Worm (Caenorhabditis elegans) whole organism, midembryonic: Measurements from ENCODE around the gene sql-1.

Source experiments
- T22C8.4 ChIP-seq: fragments of 200-800 bp; sonication (Bioruptor generic); IDR thresholded peaks from 2 replicates; pipeline ENCODE4 v1.3.6; 2022; ENCODE audit warnings: missing genetic modification characterization, missing compliant biosample characterization
- cog-1 ChIP-seq: sonication (generic microtip); optimal IDR thresholded peaks from 2 replicates; lab custom pipeline; 2016; ENCODE audit warnings: missing genetic modification characterization, missing compliant biosample characterization
- flt-1 ChIP-seq: fragments of 200-800 bp; sonication (Bioruptor generic); IDR thresholded peaks from 2 replicates; pipeline ENCODE4 v1.3.6; 2022; ENCODE audit warnings: missing genetic modification characterization, missing compliant biosample characterization
- klf-2 ChIP-seq: fragments of 200-800 bp; sonication (Bioruptor generic); conservative IDR thresholded peaks from 2 replicates; pipeline ENCODE4 v1.3.6; 2022; ENCODE audit warnings: missing genetic modification reagents, missing genetic modification characterization, missing compliant biosample characterization
- med-1 ChIP-seq: sonication (generic microtip); optimal IDR thresholded peaks from 2 replicates; lab custom pipeline; 2017; ENCODE audit warnings: missing genetic modification characterization, mild to moderate bottlenecking, missing compliant biosample characterization, antibody characterized with exemption, missing genetic modification reagents; ENCODE audit not compliant: insufficient read depth
- ref-1 ChIP-seq: fragments of 200-800 bp; sonication (Bioruptor generic); conservative IDR thresholded peaks from 2 replicates; pipeline ENCODE4 v1.3.6; 2022; ENCODE audit warnings: missing genetic modification reagents, missing genetic modification characterization, missing compliant biosample characterization
- tab-1 ChIP-seq: fragments of 200-800 bp; sonication (Bioruptor generic); IDR thresholded peaks from 2 replicates; pipeline ENCODE4 v1.3.6; 2022; ENCODE audit warnings: missing genetic modification characterization, missing compliant biosample characterization
- ztf-23 ChIP-seq: fragments of 200-800 bp; sonication (Bioruptor generic); IDR thresholded peaks from 2 replicates; pipeline ENCODE4 v1.3.6; 2022; ENCODE audit warnings: missing genetic modification reagents, missing genetic modification characterization, missing compliant biosample characterization
- ztf-29 ChIP-seq: fragments of 200-800 bp; sonication (Bioruptor generic); IDR thresholded peaks from 2 replicates; pipeline ENCODE4 v1.3.6; 2022; ENCODE audit warnings: missing genetic modification reagents, missing genetic modification characterization, missing compliant biosample characterization

The sql-1 gene

ce11 chrIII:12499245-12499644 lies at the start of gene sql-1:
TSS of gene sql-1 (plus strand) at chrIII:12499557.
- TF ChIP-seq klf-2 = no peak
- TF ChIP-seq T22C8.4 (GFP tag; lab: Robert Waterston, UW) = no peak
- TF ChIP-seq cog-1 (tag; lab: Kevin White, UChicago) = no peak
- TF ChIP-seq ztf-29 (GFP tag; lab: Robert Waterston, UW) = no peak
- no peak for TF ChIP-seq med-1 (GFP tag; lab: Kevin White, UChicago)
- no peak for TF ChIP-seq ztf-23 (GFP tag; lab: Robert Waterston, UW)
- no peak for TF ChIP-seq flt-1 (GFP tag; lab: Robert Waterston, UW)
- no peak for TF ChIP-seq tab-1
- no peak for TF ChIP-seq ref-1 (GFP tag; lab: Robert Waterston, UW)

ce11 chrIII:12453315-12453714 lies 46.0 kb upstream of the sql-1 start, which contains the start of gene ani-1:
TSS of gene ani-1 (minus strand) at chrIII:12453375.
- no peak for TF ChIP-seq ztf-29 (GFP tag; lab: Robert Waterston, UW)
- TF ChIP-seq T22C8.4 (GFP tag; lab: Robert Waterston, UW) = no peak
- no peak for TF ChIP-seq ref-1 (GFP tag; lab: Robert Waterston, UW)
- no peak for TF ChIP-seq med-1 (GFP tag; lab: Kevin White, UChicago)
- TF ChIP-seq klf-2 = no peak
- no peak for TF ChIP-seq tab-1
- no peak for TF ChIP-seq cog-1 (tag; lab: Kevin White, UChicago)
- TF ChIP-seq flt-1 (GFP tag; lab: Robert Waterston, UW) = no peak
- TF ChIP-seq ztf-23 (GFP tag; lab: Robert Waterston, UW) = no peak

DNA sequence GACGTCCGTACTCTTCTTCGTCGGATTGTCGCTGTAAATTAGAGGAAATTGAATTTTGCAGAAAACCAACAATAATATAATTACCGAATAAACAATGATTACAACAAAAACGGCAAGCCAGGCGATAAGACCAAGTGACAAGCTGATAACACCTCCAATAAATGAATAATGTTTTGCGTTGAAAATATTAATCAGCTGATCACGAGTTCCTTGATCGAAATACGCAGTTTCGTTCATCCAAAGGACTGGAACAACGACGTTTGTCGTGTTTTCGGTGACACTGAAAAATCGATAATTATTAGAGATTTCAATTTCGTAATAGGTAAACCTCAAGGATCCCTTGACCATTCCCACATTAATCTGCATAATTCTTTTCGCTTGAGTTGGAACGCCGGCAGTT lies 45.6 kb upstream of the sql-1 start:
- TF ChIP-seq T22C8.4 (GFP tag; lab: Robert Waterston, UW) = 0 out of 2 replicates have a peak, but pooled peaks have one; percentile 41
- no peak for TF ChIP-seq med-1 (GFP tag; lab: Kevin White, UChicago)

- TF ChIP-seq tab-1 = no peak
These were observed 43.5 kb upstream of the sql-1 start for ce11 chrIII:12455651-12456420.

DNA sequence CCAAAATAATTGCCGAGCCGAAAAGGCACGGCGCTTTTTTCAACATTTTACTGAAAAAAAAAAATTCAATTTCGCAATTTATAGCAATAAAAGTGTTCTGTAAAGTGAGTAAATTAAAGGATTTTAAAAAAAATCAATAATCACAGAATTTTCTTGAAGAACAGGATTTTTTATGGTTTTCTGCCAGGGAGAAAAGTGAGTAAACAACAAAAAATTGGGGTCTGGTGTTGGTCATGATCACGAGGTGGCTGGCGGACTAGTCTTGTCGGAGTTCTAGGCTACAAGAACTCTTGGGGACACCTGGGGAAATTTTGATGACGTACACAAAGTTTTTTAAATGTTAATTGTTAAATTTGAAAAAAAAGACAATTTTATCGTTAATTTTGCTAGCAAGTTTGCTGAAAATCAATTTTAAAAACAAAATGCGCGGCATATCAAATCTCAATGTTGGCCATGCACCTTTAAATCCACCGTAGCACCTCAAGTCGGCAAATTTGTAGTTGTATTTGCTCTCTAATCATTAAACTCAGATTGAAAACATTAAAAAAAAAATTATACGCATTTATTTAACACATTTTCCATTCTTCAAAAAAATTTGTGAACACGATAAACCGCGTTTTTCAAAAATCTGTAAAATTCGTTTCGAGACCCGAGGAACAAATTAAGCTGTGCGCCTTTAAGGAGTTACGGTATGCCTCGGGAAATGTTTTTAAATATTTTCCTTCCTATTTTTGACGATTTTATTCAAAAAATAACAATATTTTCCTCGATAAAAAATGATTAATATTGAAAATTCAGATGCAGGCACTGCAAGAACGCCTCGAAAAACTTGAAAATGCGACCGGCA lies 42.3 kb upstream of the sql-1 start, which contains the start of the genes scav-3 and Y49E10.21:
Gene scav-3, minus strand, starts transcription at position 50 of the 847 bp plus-strand sequence.
Gene Y49E10.21, plus strand, starts transcription at position 797 of the 847 bp plus-strand sequence.
- TF ChIP-seq T22C8.4 (GFP tag; lab: Robert Waterston, UW) (no peak), med-1 (GFP tag; lab: Kevin White, UChicago) (no peak), cog-1 (tag; lab: Kevin White, UChicago) (no peak), klf-2 (no peak), flt-1 (GFP tag; lab: Robert Waterston, UW) (no peak), tab-1 (no peak), ref-1 (GFP tag; lab: Robert Waterston, UW) (no peak), ztf-29 (GFP tag; lab: Robert Waterston, UW) (no peak), ztf-23 (GFP tag; lab: Robert Waterston, UW) (no peak)

- no peak for TF ChIP-seq cog-1 (tag; lab: Kevin White, UChicago)
- no peak for TF ChIP-seq ztf-29 (GFP tag; lab: Robert Waterston, UW)
- no peak for TF ChIP-seq ztf-23 (GFP tag; lab: Robert Waterston, UW)
- no peak for TF ChIP-seq klf-2
- TF ChIP-seq flt-1 (GFP tag; lab: Robert Waterston, UW) = no peak
- no peak for TF ChIP-seq T22C8.4 (GFP tag; lab: Robert Waterston, UW)
- no peak for TF ChIP-seq med-1 (GFP tag; lab: Kevin White, UChicago)
- TF ChIP-seq tab-1 = no peak
These were observed 40.4 kb upstream of the sql-1 start for ce11 chrIII:12458970-12459369.

ce11 chrIII:12466310-12466709 lies 33.0 kb upstream of the sql-1 start, which contains the start of gene pstk-1:
TSS of gene pstk-1 (plus strand) at chrIII:12466610.
- TF ChIP-seq ztf-23 (GFP tag; lab: Robert Waterston, UW) = no peak
- no peak for TF ChIP-seq klf-2

ce11 chrIII:12468869-12469268 lies 30.5 kb upstream of the sql-1 start, which contains the start of gene Y49E10.29:
TSS of gene Y49E10.29 (plus strand) at chrIII:12469169.
- no peak for TF ChIP-seq tab-1
- no peak for TF ChIP-seq ztf-23 (GFP tag; lab: Robert Waterston, UW)
- TF ChIP-seq ref-1 (GFP tag; lab: Robert Waterston, UW) = no peak
- TF ChIP-seq T22C8.4 (GFP tag; lab: Robert Waterston, UW) = no peak
- TF ChIP-seq klf-2 = no peak
- no peak for TF ChIP-seq cog-1 (tag; lab: Kevin White, UChicago)
- TF ChIP-seq flt-1 (GFP tag; lab: Robert Waterston, UW) = no peak
- no peak for TF ChIP-seq ztf-29 (GFP tag; lab: Robert Waterston, UW)
- no peak for TF ChIP-seq med-1 (GFP tag; lab: Kevin White, UChicago)

DNA sequence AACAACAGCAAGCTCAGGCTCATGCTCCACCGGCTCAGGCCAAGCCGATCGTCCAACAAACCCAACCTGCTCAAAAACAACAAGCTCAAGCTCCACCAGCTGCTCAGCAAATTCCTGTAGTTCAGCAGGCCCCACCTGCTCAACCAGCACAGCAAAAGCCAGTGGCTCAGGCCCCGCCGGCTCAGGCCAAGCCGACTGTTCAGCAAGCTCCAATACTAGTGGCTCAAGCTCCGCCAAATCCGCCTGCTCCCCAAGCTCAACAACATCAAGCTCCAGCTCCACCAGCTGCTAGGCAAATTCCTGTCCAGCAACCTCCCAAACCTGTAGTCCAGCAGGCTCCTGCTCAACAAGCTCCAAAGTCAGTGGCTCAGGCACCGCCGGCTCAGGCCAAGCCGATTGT lies 29.6 kb upstream of the sql-1 start:
- TF ChIP-seq cog-1 (tag; lab: Kevin White, UChicago) = no peak
- TF ChIP-seq ref-1 (GFP tag; lab: Robert Waterston, UW) = no peak
- TF ChIP-seq ztf-23 (GFP tag; lab: Robert Waterston, UW) = no peak
- TF ChIP-seq flt-1 (GFP tag; lab: Robert Waterston, UW) = no peak
- TF ChIP-seq tab-1 = no peak
- TF ChIP-seq T22C8.4 (GFP tag; lab: Robert Waterston, UW) = no peak
- TF ChIP-seq med-1 (GFP tag; lab: Kevin White, UChicago) = no peak
- no peak for TF ChIP-seq ztf-29 (GFP tag; lab: Robert Waterston, UW)
- no peak for TF ChIP-seq klf-2
